Fruit fly (Drosophila melanogaster) whole organism, larva: ENCODE data around the gene pcx.

Experiments
- noc ChIP-seq: fragments of 200-800 bp; sonication (Bioruptor generic); optimal IDR thresholded peaks from 3 replicates; lab custom pipeline; 2019; ENCODE audit warnings: missing biosample characterization, mild to moderate bottlenecking, missing genetic modification characterization, moderate library complexity

The pcx gene

dm6 chrX:2203766-2204165, 21.3 kb upstream of the pcx start, which contains the start of gene FarO:
FarO (minus strand) TSS chrX:2203866.
- TF ChIP-seq noc (tag; lab: Kevin White, UChicago) = no peak

- TF ChIP-seq noc (tag; lab: Kevin White, UChicago) = no peak
Observed at dm6 chrX:2208641-2209241, 16.4 kb upstream of the pcx start.

dm6 chrX:2212327-2212820, 12.7 kb upstream of the pcx start:
- no peak for TF ChIP-seq noc (tag; lab: Kevin White, UChicago)

dm6 chrX:2213759-2214406, 11.2 kb upstream of the pcx start, which contains the start of gene SmydA-8:
SmydA-8 (minus strand) TSS chrX:2213809.
- no peak for TF ChIP-seq noc (tag; lab: Kevin White, UChicago)

- no peak for TF ChIP-seq noc (tag; lab: Kevin White, UChicago)
Observed at dm6 chrX:2218455-2218854, 6.6 kb upstream of the pcx start.

- no peak for TF ChIP-seq noc (tag; lab: Kevin White, UChicago)
Observed at dm6 chrX:2219246-2219645, 5.8 kb upstream of the pcx start.

dm6 chrX:2219899-2220298, 5.2 kb upstream of the pcx start:
- TF ChIP-seq noc (tag; lab: Kevin White, UChicago) = no peak

- TF ChIP-seq noc (tag; lab: Kevin White, UChicago) = no peak
Observed at dm6 chrX:2221598-2221997, 3.5 kb upstream of the pcx start.

dm6 chrX:2222181-2222790, 2.8 kb upstream of the pcx start, which contains the start of gene Vinc:
Vinc (minus strand) TSS chrX:2222567.
- TF ChIP-seq noc (tag; lab: Kevin White, UChicago) = peak; percentile 67

- no peak for TF ChIP-seq noc (tag; lab: Kevin White, UChicago)
Observed at dm6 chrX:2223454-2223853, 1.6 kb upstream of the pcx start, which contains the start of gene CG14052. CG14052 (plus strand) TSS chrX:2223754.

- no peak for TF ChIP-seq noc (tag; lab: Kevin White, UChicago)
Observed at dm6 chrX:2241842-2242241, 16.7 kb downstream of the pcx start, which contains the start of gene kz. kz (minus strand) TSS chrX:2242035.

dm6 chrX:2242897-2243296, 17.8 kb downstream of the pcx start:
- no peak for TF ChIP-seq noc (tag; lab: Kevin White, UChicago)

- no peak for TF ChIP-seq noc (tag; lab: Kevin White, UChicago)
Observed at dm6 chrX:2244753-2245152, 19.7 kb downstream of the pcx start.

- TF ChIP-seq noc (tag; lab: Kevin White, UChicago) = no peak
Observed at dm6 chrX:2245931-2246330, 20.8 kb downstream of the pcx start, which contains the start of gene Or2a. Or2a (plus strand) TSS chrX:2246231.

dm6 chrX:2249763-2250162, 24.7 kb downstream of the pcx start, which contains the start of gene crn:
crn (minus strand) TSS chrX:2249983.
- TF ChIP-seq noc (tag; lab: Kevin White, UChicago) = no peak

- TF ChIP-seq noc (tag; lab: Kevin White, UChicago) = no peak
Observed at dm6 chrX:2251688-2252087, 26.6 kb downstream of the pcx start, which contains the start of gene CG3191. CG3191 (minus strand) TSS chrX:2251993.
